Fruit fly (Drosophila melanogaster): ENCODE results near the gene CG10553.

CG10553 gene

dm6 chr3R:25281165-25281564 is 36.7 kb downstream of the CG10553 start, which contains the start of gene CG11892 (continued):
- TF ChIP-seq CG3407 (GFP tag; optimal IDR thresholded peaks at IDR 0.05) (peak; percentile 42), Hr39 (optimal IDR thresholded peaks at IDR 0.05) (no peak), crp (GFP tag; optimal IDR thresholded peaks at IDR 0.05) (no peak)

- TF ChIP-seq Lhr (GFP tag; optimal IDR thresholded peaks at IDR 0.05), result no peak
- TF ChIP-seq ATbp (GFP tag; optimal IDR thresholded peaks at IDR 0.05), result peak; percentile 6
- TF ChIP-seq unpg (GFP tag; optimal IDR thresholded peaks at IDR 0.05), result no peak
- no peak for TF ChIP-seq odd (GFP tag; optimal IDR thresholded peaks at IDR 0.05)
- peak; percentile 25 for TF ChIP-seq CG18599 (GFP tag; optimal IDR thresholded peaks at IDR 0.05)
- TF ChIP-seq Awh (GFP tag; IDR thresholded peaks at IDR 0.05), result no peak
- no peak for TF ChIP-seq Bgb (GFP tag; IDR thresholded peaks at IDR 0.05; ENCODE audit: partially characterized antibody)
- TF ChIP-seq Xrp1 (GFP tag; IDR thresholded peaks at IDR 0.05), result no peak
- TF ChIP-seq Asciz (GFP tag; optimal IDR thresholded peaks at IDR 0.05), result peak; percentile 6
- peak; percentile 24 for TF ChIP-seq lab (GFP tag; optimal IDR thresholded peaks at IDR 0.05)
- TF ChIP-seq CTCF (GFP tag; optimal IDR thresholded peaks at IDR 0.05), result no peak
- TF ChIP-seq crc (GFP tag; optimal IDR thresholded peaks at IDR 0.05), result no peak
- TF ChIP-seq grau (tag; optimal IDR thresholded peaks at IDR 0.05), result no peak
- TF ChIP-seq MTF-1 (GFP tag; optimal IDR thresholded peaks at IDR 0.05; ENCODE audit: borderline replicate concordance), result peak; percentile 60
- peak; percentile 51 for TF ChIP-seq Med (GFP tag)
- no peak for TF ChIP-seq sc (optimal IDR thresholded peaks at IDR 0.05)
- no peak for TF ChIP-seq sc (GFP tag; optimal IDR thresholded peaks at IDR 0.05)
Observed at dm6 chr3R:25279796-25280350, 38.0 kb downstream of the CG10553 start, which contains the start of gene CG10514. Gene CG10514, minus strand, starts transcription at chr3R:25279846.

- TF ChIP-seq CG10274 (GFP tag; optimal IDR thresholded peaks at IDR 0.05), result no peak
- TF ChIP-seq Mrtf (GFP tag; IDR thresholded peaks at IDR 0.05), result 0 out of 3 replicates have a peak, but pooled peaks have one; percentile 8
- TF ChIP-seq Ets65A (GFP tag), result peak; percentile 26
Observed at dm6 chr3R:25277112-25277511, 40.8 kb downstream of the CG10553 start, which contains the start of gene CG10513. Gene CG10513, minus strand, starts transcription at chr3R:25277212.

dm6 chr3R:25275276-25275675 is 42.6 kb downstream of the CG10553 start:
- TF ChIP-seq CG12769 (tag; optimal IDR thresholded peaks at IDR 0.05), result peak; percentile 42
- peak; percentile 48 for TF ChIP-seq CG15514 (GFP tag; optimal IDR thresholded peaks at IDR 0.05)
- TF ChIP-seq CG31365 (tag; optimal IDR thresholded peaks at IDR 0.05), result peak; percentile 10
- no peak for TF ChIP-seq Bdp1 (GFP tag; optimal IDR thresholded peaks at IDR 0.05)
- TF ChIP-seq Nf-YB (GFP tag; optimal IDR thresholded peaks at IDR 0.05), result no peak
- TF ChIP-seq HmgZ (tag; optimal IDR thresholded peaks at IDR 0.05), result peak; percentile 46
- no peak for TF ChIP-seq HLH54F (GFP tag; optimal IDR thresholded peaks at IDR 0.05)
- no peak for TF ChIP-seq ftz-f1 (GFP tag; optimal IDR thresholded peaks at IDR 0.05)
- no peak for TF ChIP-seq CG18262 (tag; optimal IDR thresholded peaks at IDR 0.05)
- peak; percentile 65 for TF ChIP-seq caup (GFP tag; optimal IDR thresholded peaks at IDR 0.05; ENCODE audit: severe bottlenecking)
- peak; percentile 68 for TF ChIP-seq CG6765 (GFP tag; optimal IDR thresholded peaks at IDR 0.05)
- TF ChIP-seq salm (tag; optimal IDR thresholded peaks at IDR 0.05), result peak; percentile 10
- TF ChIP-seq exex (tag; optimal IDR thresholded peaks at IDR 0.05), result peak; percentile 78
- peak; percentile 29 for TF ChIP-seq CG2120 (GFP tag; optimal IDR thresholded peaks at IDR 0.05)
- TF ChIP-seq CG3281 (GFP tag; optimal IDR thresholded peaks at IDR 0.05), result peak; percentile 50
- TF ChIP-seq sens (GFP tag), result peak; percentile 61
- TF ChIP-seq CG15269 (tag; optimal IDR thresholded peaks at IDR 0.05), result peak; percentile 55
- TF ChIP-seq CG13424 (tag; optimal IDR thresholded peaks at IDR 0.05), result peak; percentile 36
- TF ChIP-seq Awh (GFP tag; IDR thresholded peaks at IDR 0.05), result no peak
- TF ChIP-seq Med (GFP tag), result peak; percentile 67
- TF ChIP-seq tio (GFP tag; optimal IDR thresholded peaks at IDR 0.05), result no peak
- TF ChIP-seq schlank (tag; optimal IDR thresholded peaks at IDR 0.05), result peak; percentile 34
- peak; percentile 65 for TF ChIP-seq CG2678 (tag; optimal IDR thresholded peaks at IDR 0.05)
- TF ChIP-seq CG30431 (GFP tag; optimal IDR thresholded peaks at IDR 0.05), result no peak
- TF ChIP-seq CG8924 (tag; optimal IDR thresholded peaks at IDR 0.05), result peak; percentile 27

All from whole organism, embryonic.